Worm (Caenorhabditis elegans) whole organism, midembryonic: ENCODE measurements around the gene D1044.6.

Experiments used
- T22C8.4 ChIP-seq: fragments of 200-800 bp; sonication (Bioruptor generic); IDR thresholded peaks from 2 replicates; pipeline ENCODE4 v1.3.6; 2022; ENCODE audit warnings: missing genetic modification characterization, missing compliant biosample characterization
- cog-1 ChIP-seq: sonication (generic microtip); optimal IDR thresholded peaks from 2 replicates; lab custom pipeline; 2016; ENCODE audit warnings: missing genetic modification characterization, missing compliant biosample characterization

ce11 chrIII:5586925-5587324 lies 43.9 kb upstream of the D1044.6 start, which contains the start of gene F56D2.2:
- TF ChIP-seq T22C8.4 (GFP tag; lab: Robert Waterston, UW) = no peak
- TF ChIP-seq cog-1 (tag; lab: Kevin White, UChicago) = no peak
